Worm (Caenorhabditis elegans): Measurements from ENCODE around the gene C47D12.2.

- TF ChIP-seq fos-1 (tag; optimal IDR thresholded peaks at IDR 0.05) = no peak
- TF ChIP-seq unc-62 (GFP tag; optimal IDR thresholded peaks at IDR 0.05) = no peak
- TF ChIP-seq egl-27 (tag; optimal IDR thresholded peaks at IDR 0.05) = no peak
- no peak for TF ChIP-seq aha-1 (tag; optimal IDR thresholded peaks at IDR 0.05)
- no peak for TF ChIP-seq sptf-1 (tag; optimal IDR thresholded peaks at IDR 0.05)
- no peak for TF ChIP-seq ceh-82 (tag; optimal IDR thresholded peaks at IDR 0.05)
- no peak for TF ChIP-seq unc-98 (GFP tag; IDR thresholded peaks at IDR 0.05)
- no peak for TF ChIP-seq elt-3 (tag; optimal IDR thresholded peaks at IDR 0.05)
Measured at ce11 chrII:11722164-11722563, 46.1 kb downstream of the C47D12.2 start.
